Worm (Caenorhabditis elegans): ENCODE results near the gene snx-1.

DNA sequence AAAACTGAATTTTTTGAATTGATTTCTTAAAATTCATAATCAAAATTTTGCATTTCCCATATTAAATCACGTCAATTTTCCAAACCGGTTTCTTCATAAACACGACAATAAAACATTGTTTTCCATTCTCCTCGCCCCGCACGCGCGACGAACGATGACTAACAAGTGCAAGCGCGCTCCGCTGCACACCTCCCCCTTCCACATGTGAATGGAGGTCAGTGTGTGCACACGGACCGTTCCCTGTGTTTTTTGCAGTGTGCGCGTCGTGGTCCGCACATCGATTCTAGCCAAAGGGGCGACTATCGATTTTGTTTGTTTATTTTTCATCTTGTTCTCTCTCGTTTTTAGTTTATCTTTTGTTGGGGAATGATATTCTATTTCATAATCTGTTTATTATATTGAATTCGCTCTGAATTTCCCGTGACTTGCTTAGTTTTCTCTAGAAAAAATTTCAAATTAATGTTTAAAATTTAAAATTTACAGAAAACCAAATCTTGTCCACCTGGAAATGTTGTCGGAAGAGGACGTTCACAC lies at the start of gene snx-1:
- TF ChIP-seq hnd-1 (tag; optimal IDR thresholded peaks at IDR 0.05) (no peak), tbx-37 (GFP tag; conservative IDR thresholded peaks at IDR 0.05) (no peak; the same call in 1 of the 2 replicates), ama-1 (optimal IDR thresholded peaks at IDR 0.05) (no peak), ceh-13 (GFP tag; optimal IDR thresholded peaks at IDR 0.05) (no peak), pes-1 (GFP tag; IDR thresholded peaks at IDR 0.05) (no peak), flt-1 (GFP tag; IDR thresholded peaks at IDR 0.05) (no peak), tra-4 (tag; optimal IDR thresholded peaks at IDR 0.05) (no peak), ets-7 (tag; optimal IDR thresholded peaks at IDR 0.05) (no peak), tbx-11 (GFP tag; IDR thresholded peaks at IDR 0.05) (no peak), aly-1 (tag; optimal IDR thresholded peaks at IDR 0.05) (no peak), hmbx-1 (tag; optimal IDR thresholded peaks at IDR 0.05) (no peak)
